Worm (Caenorhabditis elegans): ENCODE results near the gene F53A2.9.

F53A2.9 gene

ce11 chrIII:13343562-13344139 lies 15.5 kb downstream of the F53A2.9 start (continued):
- no peak for TF ChIP-seq nfyb-1 (GFP tag; IDR thresholded peaks at IDR 0.05)
- TF ChIP-seq hrde-1 (tag; optimal IDR thresholded peaks at IDR 0.05; ENCODE audit: borderline replicate concordance) = peak; percentile 26
- no peak for TF ChIP-seq Y67H2A.10 (GFP tag; conservative IDR thresholded peaks at IDR 0.05)
- no peak for TF ChIP-seq attf-5 (GFP tag; optimal IDR thresholded peaks at IDR 0.05)
- no peak for TF ChIP-seq bed-1 (GFP tag; IDR thresholded peaks at IDR 0.05)
- TF ChIP-seq snpc-3.4 (tag; optimal IDR thresholded peaks at IDR 0.05) = no peak
- TF ChIP-seq pha-4 (tag; optimal IDR thresholded peaks at IDR 0.05) = no peak
- TF ChIP-seq unc-130 (GFP tag; optimal IDR thresholded peaks at IDR 0.05) = no peak
- no peak for TF ChIP-seq hlh-12 (tag; optimal IDR thresholded peaks at IDR 0.05)
- TF ChIP-seq F39B2.1 (GFP tag; IDR thresholded peaks at IDR 0.05) = no peak
- TF ChIP-seq F49E8.2 (tag; optimal IDR thresholded peaks at IDR 0.05; ENCODE audit: insufficient read depth) = no peak
- TF ChIP-seq Y53F4B.3 (GFP tag; IDR thresholded peaks at IDR 0.05) = no peak
- no peak for TF ChIP-seq attf-3 (GFP tag; conservative IDR thresholded peaks at IDR 0.05)
- TF ChIP-seq ztf-22 (GFP tag; optimal IDR thresholded peaks at IDR 0.05) = no peak
- TF ChIP-seq xnd-1 (tag; optimal IDR thresholded peaks at IDR 0.05) = no peak
- TF ChIP-seq aptf-2 (GFP tag; conservative IDR thresholded peaks at IDR 0.05) = no peak
- no peak for TF ChIP-seq ceh-27 (GFP tag; optimal IDR thresholded peaks at IDR 0.05)
- TF ChIP-seq ztf-25 (GFP tag; IDR thresholded peaks at IDR 0.05) = no peak
- no peak for TF ChIP-seq ztf-26 (tag; optimal IDR thresholded peaks at IDR 0.05)
- peak; percentile 60 for TF ChIP-seq B0336.3 (GFP tag; IDR thresholded peaks at IDR 0.05)
- no peak for TF ChIP-seq ZK185.1 (tag; optimal IDR thresholded peaks at IDR 0.05; ENCODE audit: poor library complexity, severe bottlenecking)
- TF ChIP-seq D2030.7 (GFP tag; IDR thresholded peaks at IDR 0.05) = no peak
- no peak for TF ChIP-seq lag-1 (GFP tag; IDR thresholded peaks at IDR 0.05)
- peak; percentile 56; the same call in 1 of the 2 replicates for TF ChIP-seq lin-26 (GFP tag; IDR thresholded peaks at IDR 0.05)
- TF ChIP-seq ztf-18 (tag; optimal IDR thresholded peaks at IDR 0.05) = peak; percentile 56
- TF ChIP-seq hlh-26 (GFP tag; conservative IDR thresholded peaks at IDR 0.05) = no peak
- no peak for TF ChIP-seq F57A8.1 (GFP tag; optimal IDR thresholded peaks at IDR 0.05)
- TF ChIP-seq ama-1 (optimal IDR thresholded peaks at IDR 0.05) = no peak
- TF ChIP-seq ama-1 (GFP tag; optimal IDR thresholded peaks at IDR 0.05) = no peak
- no peak for TF ChIP-seq nhr-80 (tag; optimal IDR thresholded peaks at IDR 0.05)
- TF ChIP-seq nfya-2 (GFP tag; IDR thresholded peaks at IDR 0.05) = no peak
- no peak for TF ChIP-seq ceh-79 (tag; optimal IDR thresholded peaks at IDR 0.05)
- no peak for TF ChIP-seq F23B12.7 (tag; optimal IDR thresholded peaks at IDR 0.05; ENCODE audit: insufficient read depth)
- TF ChIP-seq aptf-3 (GFP tag; IDR thresholded peaks at IDR 0.05) = no peak
- no peak for TF ChIP-seq sdz-38 (tag; optimal IDR thresholded peaks at IDR 0.05)
- 0 out of 2 replicates have a peak, but pooled peaks have one; percentile 34 for TF ChIP-seq egl-44 (GFP tag; IDR thresholded peaks at IDR 0.05)
- no peak for TF ChIP-seq cebp-1 (GFP tag; IDR thresholded peaks at IDR 0.05)
- TF ChIP-seq cebp-1 (tag; optimal IDR thresholded peaks at IDR 0.05) = peak; percentile 1
- no peak for TF ChIP-seq mel-28 (tag; optimal IDR thresholded peaks at IDR 0.05; ENCODE audit: borderline replicate concordance)
- TF ChIP-seq tbp1 (GFP tag; optimal IDR thresholded peaks at IDR 0.05) = no peak
- no peak for TF ChIP-seq bed-2 (GFP tag; IDR thresholded peaks at IDR 0.05)
- TF ChIP-seq fkh-3 (tag; optimal IDR thresholded peaks at IDR 0.05) = no peak
- no peak for TF ChIP-seq F37B4.10 (GFP tag; IDR thresholded peaks at IDR 0.05)
